Fruit fly (Drosophila melanogaster) whole organism, embryonic: ENCODE measurements around the gene CG9184.

Source experiments
- Abd-B ChIP-seq: fragments of 200-800 bp; sonication (Bioruptor generic); optimal IDR thresholded peaks from 2 replicates; lab custom pipeline; 2018; ENCODE audit warnings: missing biosample characterization, mild to moderate bottlenecking, missing genetic modification characterization, moderate library complexity
- Adf1 ChIP-seq: fragments of 200-800 bp; sonication (Bioruptor generic); IDR thresholded peaks from 2 replicates; pipeline ENCODE4 v1.3.6; 2022; ENCODE audit warnings: missing biosample characterization, missing genetic modification characterization
- Atf-2 ChIP-seq: fragments of 200-800 bp; sonication (Bioruptor generic); optimal IDR thresholded peaks from 2 replicates; lab custom pipeline; 2016; ENCODE audit warnings: missing biosample characterization, missing genetic modification characterization
- B-H1 ChIP-seq: fragments of 200-800 bp; sonication (Bioruptor generic); IDR thresholded peaks from 3 replicates; pipeline ENCODE4 v1.3.6; 2022; ENCODE audit warnings: missing biosample characterization, missing genetic modification characterization
- Bdp1 ChIP-seq: fragments of 200-800 bp; sonication (Bioruptor generic); optimal IDR thresholded peaks from 3 replicates; lab custom pipeline; 2016; ENCODE audit warnings: missing biosample characterization, missing genetic modification characterization
- C15 ChIP-seq: fragments of 200-800 bp; sonication (Bioruptor generic); IDR thresholded peaks from 3 replicates; pipeline ENCODE4 v1.3.6; 2022; ENCODE audit warnings: missing biosample characterization, missing genetic modification characterization
- CG13624 ChIP-seq: fragments of 200-800 bp; sonication (Bioruptor generic); optimal IDR thresholded peaks from 2 replicates; lab custom pipeline; 2016; ENCODE audit warnings: missing biosample characterization, missing genetic modification characterization
- CG14710 ChIP-seq: fragments of 200-800 bp; sonication (Bioruptor generic); optimal IDR thresholded peaks from 3 replicates; lab custom pipeline; 2019; ENCODE audit warnings: missing biosample characterization, mild to moderate bottlenecking, missing genetic modification characterization, moderate library complexity
- CG15073 ChIP-seq: fragments of 200-800 bp; sonication (Bioruptor generic); optimal IDR thresholded peaks from 2 replicates; lab custom pipeline; 2016; ENCODE audit warnings: missing biosample characterization, missing genetic modification characterization
- CG1529 ChIP-seq: fragments of 200-800 bp; sonication (Bioruptor generic); optimal IDR thresholded peaks from 3 replicates; lab custom pipeline; 2018; ENCODE audit warnings: missing biosample characterization, missing genetic modification characterization
- CG1603 ChIP-seq: fragments of 200-800 bp; sonication (Bioruptor generic); optimal IDR thresholded peaks from 2 replicates; lab custom pipeline; 2019; ENCODE audit warnings: missing biosample characterization, mild to moderate bottlenecking, missing genetic modification characterization, moderate library complexity
- CG16863 ChIP-seq: fragments of 200-800 bp; sonication (Bioruptor generic); optimal IDR thresholded peaks from 3 replicates; lab custom pipeline; 2016; ENCODE audit warnings: missing biosample characterization, missing genetic modification characterization
- CG18619 ChIP-seq: fragments of 200-800 bp; sonication (Bioruptor generic); optimal IDR thresholded peaks from 3 replicates; lab custom pipeline; 2017; ENCODE audit warnings: missing biosample characterization, mild to moderate bottlenecking, missing genetic modification characterization
- CG33557 ChIP-seq: fragments of 200-800 bp; sonication (Bioruptor generic); optimal IDR thresholded peaks from 2 replicates; lab custom pipeline; 2019; ENCODE audit warnings: missing biosample characterization, mild to moderate bottlenecking, missing genetic modification characterization, moderate library complexity
- CG5245 ChIP-seq: fragments of 200-800 bp; sonication (Bioruptor generic); optimal IDR thresholded peaks from 3 replicates; lab custom pipeline; 2016; ENCODE audit warnings: missing biosample characterization, missing genetic modification characterization
- CG6175 ChIP-seq: fragments of 200-800 bp; sonication (Bioruptor generic); IDR thresholded peaks from 3 replicates; pipeline ENCODE4 v1.3.6; 2022; ENCODE audit warnings: missing biosample characterization, missing genetic modification characterization
- CG6689 ChIP-seq: fragments of 200-800 bp; sonication (Bioruptor generic); IDR thresholded peaks from 2 replicates; pipeline ENCODE4 v1.3.6; 2022; ENCODE audit warnings: missing biosample characterization, missing genetic modification characterization
- CG6813 ChIP-seq: fragments of 200-800 bp; sonication (Bioruptor generic); optimal IDR thresholded peaks from 2 replicates; lab custom pipeline; 2017; ENCODE audit warnings: missing biosample characterization, missing genetic modification characterization, mild to moderate bottlenecking, moderate library complexity, missing genetic modification reagents
- CG8944 ChIP-seq: fragments of 200-800 bp; sonication (Bioruptor generic); optimal IDR thresholded peaks from 3 replicates; lab custom pipeline; 2016; ENCODE audit warnings: missing biosample characterization, missing genetic modification characterization
- Chrac-16 ChIP-seq: fragments of 200-800 bp; sonication (Bioruptor generic); optimal IDR thresholded peaks from 3 replicates; lab custom pipeline; 2016; ENCODE audit warnings: missing biosample characterization, missing genetic modification characterization
- CrebB ChIP-seq: fragments of 200-800 bp; sonication (Bioruptor generic); optimal IDR thresholded peaks from 3 replicates; lab custom pipeline; 2018; ENCODE audit warnings: missing biosample characterization, mild to moderate bottlenecking, missing genetic modification characterization
- Elba2 ChIP-seq: fragments of 200-800 bp; sonication (Bioruptor generic); optimal IDR thresholded peaks from 3 replicates; lab custom pipeline; 2016; ENCODE audit warnings: missing biosample characterization, missing genetic modification characterization
- Jarid2 ChIP-seq: fragments of 200-800 bp; sonication (Bioruptor generic); optimal IDR thresholded peaks from 3 replicates; lab custom pipeline; 2017; ENCODE audit warnings: mild to moderate bottlenecking, missing biosample characterization, missing genetic modification reagents, missing genetic modification characterization
- Lpt ChIP-seq: fragments of >200 bp; optimal IDR thresholded peaks from 2 replicates; lab custom pipeline; 2018; ENCODE audit warnings: missing biosample characterization, missing genetic modification characterization
- MESR4 ChIP-seq: fragments of 200-800 bp; sonication (Bioruptor generic); optimal IDR thresholded peaks from 2 replicates; lab custom pipeline; 2018; ENCODE audit warnings: missing biosample characterization, mild to moderate bottlenecking, missing genetic modification characterization, moderate library complexity
- NK7.1 ChIP-seq: fragments of 200-800 bp; sonication (Bioruptor generic); optimal IDR thresholded peaks from 3 replicates; lab custom pipeline; 2016; ENCODE audit warnings: missing biosample characterization, missing genetic modification characterization
- Nf-YB ChIP-seq: fragments of 200-800 bp; sonication (Bioruptor generic); optimal IDR thresholded peaks from 3 replicates; lab custom pipeline; 2019; ENCODE audit warnings: missing biosample characterization, mild to moderate bottlenecking, missing genetic modification characterization, moderate library complexity
- NfI ChIP-seq: fragments of 200-800 bp; sonication (Bioruptor generic); optimal IDR thresholded peaks from 3 replicates; lab custom pipeline; 2018; ENCODE audit warnings: missing biosample characterization, mild to moderate bottlenecking, missing genetic modification characterization, moderate library complexity
- Ssrp ChIP-seq: fragments of 200-800 bp; sonication (Bioruptor generic); optimal IDR thresholded peaks from 2 replicates; lab custom pipeline; 2018; ENCODE audit warnings: missing biosample characterization, mild to moderate bottlenecking, missing genetic modification characterization, moderate library complexity
- Tbp ChIP-seq: fragments of >200 bp; optimal IDR thresholded peaks from 2 replicates; lab custom pipeline; 2018; ENCODE audit warnings: missing biosample characterization, missing genetic modification characterization
- abd-A ChIP-seq: fragments of 200-800 bp; sonication (Bioruptor generic); optimal IDR thresholded peaks from 3 replicates; lab custom pipeline; 2019; ENCODE audit warnings: missing biosample characterization, mild to moderate bottlenecking, missing genetic modification characterization, moderate library complexity
- amos ChIP-seq: fragments of 200-800 bp; sonication (Bioruptor generic); IDR thresholded peaks from 2 replicates; pipeline ENCODE4 v1.3.6; 2022; ENCODE audit warnings: missing biosample characterization, missing genetic modification characterization; ENCODE audit not compliant: partially characterized antibody
- az2 ChIP-seq: fragments of 200-800 bp; sonication (Bioruptor generic); optimal IDR thresholded peaks from 3 replicates; lab custom pipeline; 2016; ENCODE audit warnings: missing biosample characterization, missing genetic modification characterization
- br ChIP-seq: fragments of >200 bp; optimal IDR thresholded peaks from 2 replicates; lab custom pipeline; 2017
- crc ChIP-seq: fragments of 200-800 bp; sonication (Bioruptor generic); optimal IDR thresholded peaks from 2 replicates; lab custom pipeline; 2016; ENCODE audit warnings: missing biosample characterization, missing genetic modification characterization
- croc ChIP-seq: fragments of 200-800 bp; sonication (Bioruptor generic); conservative IDR thresholded peaks from 3 replicates; pipeline ENCODE4 v1.3.6; 2022; ENCODE audit warnings: missing biosample characterization, missing genetic modification characterization
- dati ChIP-seq: fragments of 200-800 bp; sonication (Bioruptor generic); IDR thresholded peaks from 2 replicates; pipeline ENCODE4 v1.3.6; 2022; ENCODE audit warnings: missing biosample characterization, missing genetic modification characterization
- dpn ChIP-seq, 2 experiments: fragments of 200-800 bp; sonication (Bioruptor generic); optimal IDR thresholded peaks; 3 replicates each; lab custom pipeline; 2016; ENCODE audit warnings: missing biosample characterization in 2 of 2, missing genetic modification characterization in 2 of 2
- fu2 ChIP-seq: fragments of 200-800 bp; sonication (Bioruptor generic); optimal IDR thresholded peaks from 2 replicates; lab custom pipeline; 2016; ENCODE audit warnings: missing biosample characterization, missing genetic modification characterization
- grau ChIP-seq: fragments of 200-800 bp; optimal IDR thresholded peaks from 3 replicates; lab custom pipeline; 2019; ENCODE audit warnings: missing biosample characterization, mild to moderate bottlenecking, missing genetic modification characterization, moderate library complexity
- hkb ChIP-seq, 2 experiments: fragments of 200-800 bp in 1 of 2; fragments of >200 bp in 1 of 2; sonication (Bioruptor generic) in 1 of 2; IDR thresholded peaks in 1 of 2; optimal IDR thresholded peaks in 1 of 2; 2 replicates each; pipeline versions ENCODE4 v1.3.6 to Lab custom; 2017 to 2022; ENCODE audit warnings: missing biosample characterization in 1 of 2, missing genetic modification characterization in 1 of 2
- nmo ChIP-seq: fragments of 200-800 bp; sonication (Bioruptor generic); optimal IDR thresholded peaks from 2 replicates; lab custom pipeline; 2018; ENCODE audit warnings: missing biosample characterization, mild to moderate bottlenecking, missing genetic modification characterization, moderate library complexity
- pho ChIP-seq: fragments of 200-800 bp; sonication (Bioruptor generic); optimal IDR thresholded peaks from 2 replicates; lab custom pipeline; 2016; ENCODE audit warnings: missing biosample characterization, missing genetic modification characterization
- phol ChIP-seq: fragments of 200-800 bp; sonication (Bioruptor generic); optimal IDR thresholded peaks from 3 replicates; lab custom pipeline; 2018; ENCODE audit warnings: missing biosample characterization, mild to moderate bottlenecking, missing genetic modification characterization, moderate library complexity
- ssp ChIP-seq: fragments of 200-800 bp; sonication (Bioruptor generic); IDR thresholded peaks from 2 replicates; pipeline ENCODE4 v1.3.6; 2022; ENCODE audit warnings: missing biosample characterization, missing genetic modification characterization
- tin ChIP-seq: fragments of 200-800 bp; sonication (Bioruptor generic); optimal IDR thresholded peaks from 3 replicates; lab custom pipeline; 2016; ENCODE audit warnings: missing biosample characterization, missing genetic modification characterization
- toy ChIP-seq: fragments of 200-800 bp; sonication (Bioruptor generic); IDR thresholded peaks from 2 replicates; pipeline ENCODE4 v1.3.6; 2022; ENCODE audit warnings: missing biosample characterization, missing genetic modification characterization
- trem ChIP-seq: fragments of 200-800 bp; optimal IDR thresholded peaks from 3 replicates; lab custom pipeline; 2019; ENCODE audit warnings: missing biosample characterization, mild to moderate bottlenecking, missing genetic modification characterization, moderate library complexity
- trh ChIP-seq: fragments of 200-800 bp; sonication (Bioruptor generic); optimal IDR thresholded peaks from 2 replicates; lab custom pipeline; 2016; ENCODE audit warnings: missing biosample characterization, missing genetic modification characterization
- tx ChIP-seq: fragments of 200-800 bp; sonication (Bioruptor generic); optimal IDR thresholded peaks from 2 replicates; lab custom pipeline; 2016; ENCODE audit warnings: missing biosample characterization, missing genetic modification characterization

CG9184 gene

dm6 chr3L:1319097-1319725 lies 3.4 kb downstream of the CG9184 start (continued):
- peak; percentile 73 for TF ChIP-seq B-H1
- TF ChIP-seq hkb (optimal IDR thresholded peaks at IDR 0.05; lab: Kevin White, UChicago), result no peak
- TF ChIP-seq hkb (GFP tag; IDR thresholded peaks at IDR 0.05; lab: Robert Waterston, UW), result peak; percentile 90
- peak; percentile 35; the same call in 1 of the 3 replicates for TF ChIP-seq C15 (GFP tag; lab: Robert Waterston, UW)
- TF ChIP-seq abd-A (tag; lab: Kevin White, UChicago), result no peak
- peak; percentile 86 for TF ChIP-seq phol
- TF ChIP-seq Ssrp (tag; lab: Kevin White, UChicago), result peak; percentile 83
- TF ChIP-seq croc (GFP tag; lab: Robert Waterston, UW), result peak; percentile 79
- no peak for TF ChIP-seq Tbp (GFP tag; lab: Kevin White, UChicago)
- no peak for TF ChIP-seq br (lab: Kevin White, UChicago)
- TF ChIP-seq Lpt (GFP tag; lab: Kevin White, UChicago), result no peak
- peak; percentile 52 for TF ChIP-seq Atf-2
- TF ChIP-seq trh (GFP tag; lab: Kevin White, UChicago), result peak; percentile 63
- TF ChIP-seq NfI (GFP tag; lab: Kevin White, UChicago), result peak; percentile 80
- TF ChIP-seq az2, result peak; percentile 87
- no peak for TF ChIP-seq MESR4 (GFP tag; lab: Kevin White, UChicago)
- peak; percentile 58 for TF ChIP-seq CrebB (tag; lab: Kevin White, UChicago)
- TF ChIP-seq CG6689 (GFP tag; lab: Robert Waterston, UW), result peak; percentile 84
- peak; percentile 73 for TF ChIP-seq trem (tag; lab: Kevin White, UChicago)
- TF ChIP-seq CG18619, result peak; percentile 57
- peak; percentile 74 for TF ChIP-seq Abd-B (GFP tag; lab: Kevin White, UChicago)
- TF ChIP-seq CG5245 (GFP tag; lab: Kevin White, UChicago), result peak; percentile 82
- no peak for TF ChIP-seq CG13624
- peak; percentile 74 to 79 for TF ChIP-seq dpn (GFP tag; optimal IDR thresholded peaks at IDR 0.05; lab: Kevin White, UChicago)
- peak; percentile 73 for TF ChIP-seq CG8944
- no peak for TF ChIP-seq Elba2 (GFP tag; lab: Kevin White, UChicago)
- TF ChIP-seq CG6175 (GFP tag; lab: Robert Waterston, UW), result no peak
- TF ChIP-seq toy (GFP tag; lab: Robert Waterston, UW), result no peak
- peak; percentile 51 for TF ChIP-seq pho
- TF ChIP-seq dati, result 0 out of 2 replicates have a peak, but pooled peaks have one; percentile 27
- no peak for TF ChIP-seq amos (GFP tag; lab: Robert Waterston, UW)
- TF ChIP-seq tx (GFP tag; lab: Kevin White, UChicago), result peak; percentile 42
- peak; percentile 25 for TF ChIP-seq NK7.1
- TF ChIP-seq CG33557 (GFP tag; lab: Kevin White, UChicago), result peak; percentile 41
- peak; percentile 67 for TF ChIP-seq ssp (GFP tag; lab: Robert Waterston, UW)
- no peak for TF ChIP-seq Adf1
- peak; percentile 75 for TF ChIP-seq CG16863 (GFP tag; lab: Kevin White, UChicago)
- peak; percentile 89 for TF ChIP-seq CG1603
- TF ChIP-seq Bdp1 (GFP tag; lab: Kevin White, UChicago), result peak; percentile 61
- peak; percentile 86 for TF ChIP-seq tin
- TF ChIP-seq Jarid2 (GFP tag; lab: Kevin White, UChicago), result peak; percentile 7
- peak; percentile 65 for TF ChIP-seq CG6813
- TF ChIP-seq CG1529 (GFP tag; lab: Kevin White, UChicago), result peak; percentile 81
- peak; percentile 2 for TF ChIP-seq crc (GFP tag; lab: Kevin White, UChicago)
- peak; percentile 73 for TF ChIP-seq CG14710 (tag; lab: Kevin White, UChicago)
- peak; percentile 29 for TF ChIP-seq CG15073 (GFP tag; lab: Kevin White, UChicago)
- peak; percentile 8 for TF ChIP-seq fu2 (GFP tag; lab: Kevin White, UChicago)
- TF ChIP-seq grau (tag; lab: Kevin White, UChicago), result peak; percentile 66
- TF ChIP-seq nmo (GFP tag; lab: Kevin White, UChicago), result peak; percentile 85
- TF ChIP-seq Chrac-16 (GFP tag; lab: Kevin White, UChicago), result peak; percentile 61
- TF ChIP-seq Nf-YB (GFP tag; lab: Kevin White, UChicago), result peak; percentile 38
